Worm (Caenorhabditis elegans) whole organism, L2 larva: Measurements from ENCODE around the gene T01D1.8.

Experiments used
- R02D3.7 ChIP-seq: fragments of 150-350 bp; optimal IDR thresholded peaks from 2 replicates; lab custom pipeline; 2014; ENCODE audit warnings: missing biosample characterization, missing genetic modification characterization
- aly-2 ChIP-seq: fragments of 150-350 bp; optimal IDR thresholded peaks from 2 replicates; lab custom pipeline; 2014; ENCODE audit warnings: missing biosample characterization, missing genetic modification characterization
- ama-1 ChIP-seq: fragments of 150-350 bp; optimal IDR thresholded peaks from 2 replicates; lab custom pipeline; 2018; ENCODE audit warnings: inconsistent platforms
- dmd-4 ChIP-seq: sonication (generic microtip); optimal IDR thresholded peaks from 2 replicates; lab custom pipeline; 2017; ENCODE audit warnings: missing biosample characterization, missing genetic modification characterization
- mbf-1 ChIP-seq: sonication (generic microtip); optimal IDR thresholded peaks from 2 replicates; lab custom pipeline; 2017; ENCODE audit warnings: missing biosample characterization, missing genetic modification characterization
- mdl-1 ChIP-seq, 2 experiments: fragments of 150-350 bp in 1 of 2; sonication (generic microtip) in 1 of 2; optimal IDR thresholded peaks; 2 replicates each; lab custom pipeline; 2017; ENCODE audit warnings: missing biosample characterization in 2 of 2, missing genetic modification characterization in 2 of 2
- nhr-23 ChIP-seq: fragments of 150-350 bp; optimal IDR thresholded peaks from 2 replicates; lab custom pipeline; 2014; ENCODE audit warnings: missing biosample characterization, missing genetic modification reagents, missing genetic modification characterization
- nhr-237 ChIP-seq: fragments of 150-350 bp; optimal IDR thresholded peaks from 2 replicates; lab custom pipeline; 2014; ENCODE audit warnings: missing biosample characterization, missing genetic modification characterization
- nhr-25 ChIP-seq: fragments of 150-350 bp; sonication (generic microtip); optimal IDR thresholded peaks from 3 replicates; lab custom pipeline; 2014; ENCODE audit warnings: missing biosample characterization, missing genetic modification characterization
- sem-4 ChIP-seq: fragments of 150-350 bp; optimal IDR thresholded peaks from 2 replicates; lab custom pipeline; 2014; ENCODE audit warnings: missing biosample characterization, missing genetic modification reagents, missing genetic modification characterization
- unc-62 ChIP-seq: fragments of 150-350 bp; optimal IDR thresholded peaks from 2 replicates; lab custom pipeline; 2014; ENCODE audit warnings: missing biosample characterization, missing genetic modification reagents, missing genetic modification characterization
- zag-1 ChIP-seq: fragments of 150-350 bp; optimal IDR thresholded peaks from 2 replicates; lab custom pipeline; 2014; ENCODE audit warnings: missing biosample characterization, missing genetic modification characterization
- ztf-1 ChIP-seq: fragments of 200-800 bp; sonication (Bioruptor generic); conservative IDR thresholded peaks from 2 replicates; pipeline ENCODE4 v1.3.6; 2022; ENCODE audit warnings: missing genetic modification characterization, missing compliant biosample characterization

ce11 chrII:163229-163628 lies 23.3 kb upstream of the T01D1.8 start:
- no peak for TF ChIP-seq nhr-237 (tag; lab: Kevin White, UChicago)
- TF ChIP-seq unc-62 (GFP tag; lab: Kevin White, UChicago) = no peak
- TF ChIP-seq dmd-4 (tag; lab: Kevin White, UChicago) = no peak
- no peak for TF ChIP-seq sem-4 (tag; lab: Kevin White, UChicago)
- TF ChIP-seq aly-2 (tag; lab: Kevin White, UChicago) = no peak
- TF ChIP-seq ama-1 (lab: Kevin White, UChicago) = no peak
- TF ChIP-seq mdl-1 (tag; optimal IDR thresholded peaks at IDR 0.05; lab: Kevin White, UChicago) = no peak
- no peak for TF ChIP-seq ztf-1 (GFP tag; lab: Robert Waterston, UW)
- no peak for TF ChIP-seq zag-1
- TF ChIP-seq nhr-23 (tag; lab: Kevin White, UChicago) = no peak
- TF ChIP-seq nhr-25 (tag; lab: Kevin White, UChicago) = no peak
- no peak for TF ChIP-seq mbf-1
- TF ChIP-seq R02D3.7 (tag; lab: Kevin White, UChicago) = no peak
